Worm (Caenorhabditis elegans): ENCODE results near the gene asp-9.

Gene asp-9

DNA sequence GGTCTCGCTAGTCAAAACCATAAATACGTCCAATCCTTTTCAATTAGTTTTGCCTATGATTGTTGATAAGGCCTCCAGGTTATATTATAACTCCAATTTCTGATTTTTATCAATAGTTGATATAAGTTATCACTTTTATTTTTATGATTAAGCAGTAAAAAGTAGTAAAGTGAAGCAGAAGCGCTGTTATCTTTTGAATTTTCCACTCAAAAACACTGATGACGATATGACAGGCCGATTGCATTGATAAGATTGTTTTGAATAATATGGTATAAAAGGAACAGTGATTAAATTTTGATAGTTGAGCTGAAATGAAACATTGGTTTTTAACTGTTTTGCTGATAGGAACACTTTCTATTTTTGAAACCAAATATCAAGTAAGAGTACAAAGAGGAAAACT is at the start of gene asp-9:
TSS of gene asp-9 (plus strand) at position 312 of the 400 bp plus-strand sequence.
- TF ChIP-seq cog-1 (tag; optimal IDR thresholded peaks at IDR 0.05) (no peak), ztf-29 (GFP tag; IDR thresholded peaks at IDR 0.05) (no peak), ref-1 (GFP tag; conservative IDR thresholded peaks at IDR 0.05) (no peak), T22C8.4 (GFP tag; IDR thresholded peaks at IDR 0.05) (no peak), tab-1 (GFP tag; IDR thresholded peaks at IDR 0.05) (no peak), flt-1 (GFP tag; IDR thresholded peaks at IDR 0.05) (no peak), med-1 (GFP tag; optimal IDR thresholded peaks at IDR 0.05; ENCODE audit: insufficient read depth) (no peak), ztf-23 (GFP tag; IDR thresholded peaks at IDR 0.05) (no peak), klf-2 (GFP tag; conservative IDR thresholded peaks at IDR 0.05) (no peak)

DNA sequence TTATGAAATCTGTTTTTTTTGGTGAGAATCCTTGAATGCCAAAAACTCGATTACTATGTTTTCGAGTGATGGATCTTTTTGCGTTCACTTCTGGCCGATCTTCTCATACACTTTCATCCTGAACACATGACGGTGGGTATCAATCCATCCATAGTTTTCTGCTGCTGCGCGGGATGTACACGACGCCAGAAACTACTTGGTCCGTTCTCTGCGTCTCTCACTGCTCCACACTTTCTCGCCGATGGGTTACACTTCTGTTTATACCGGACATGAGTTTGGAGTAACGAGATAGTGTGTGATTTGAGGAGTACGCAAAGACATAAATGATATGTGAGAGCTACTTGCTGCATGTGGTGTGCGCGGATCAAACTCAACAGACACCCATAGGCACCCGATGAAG is 45.0 kb upstream of the asp-9 start:
- no peak for TF ChIP-seq flt-1 (GFP tag; IDR thresholded peaks at IDR 0.05)
- TF ChIP-seq klf-2 (GFP tag; conservative IDR thresholded peaks at IDR 0.05), result no peak
- TF ChIP-seq ztf-29 (GFP tag; IDR thresholded peaks at IDR 0.05), result no peak
- no peak for TF ChIP-seq cog-1 (tag; optimal IDR thresholded peaks at IDR 0.05)
- TF ChIP-seq ref-1 (GFP tag; conservative IDR thresholded peaks at IDR 0.05), result no peak
- TF ChIP-seq med-1 (GFP tag; optimal IDR thresholded peaks at IDR 0.05; ENCODE audit: insufficient read depth), result no peak
- TF ChIP-seq tab-1 (GFP tag; IDR thresholded peaks at IDR 0.05), result no peak
- no peak for TF ChIP-seq T22C8.4 (GFP tag; IDR thresholded peaks at IDR 0.05)
- TF ChIP-seq ztf-23 (GFP tag; IDR thresholded peaks at IDR 0.05), result no peak

DNA sequence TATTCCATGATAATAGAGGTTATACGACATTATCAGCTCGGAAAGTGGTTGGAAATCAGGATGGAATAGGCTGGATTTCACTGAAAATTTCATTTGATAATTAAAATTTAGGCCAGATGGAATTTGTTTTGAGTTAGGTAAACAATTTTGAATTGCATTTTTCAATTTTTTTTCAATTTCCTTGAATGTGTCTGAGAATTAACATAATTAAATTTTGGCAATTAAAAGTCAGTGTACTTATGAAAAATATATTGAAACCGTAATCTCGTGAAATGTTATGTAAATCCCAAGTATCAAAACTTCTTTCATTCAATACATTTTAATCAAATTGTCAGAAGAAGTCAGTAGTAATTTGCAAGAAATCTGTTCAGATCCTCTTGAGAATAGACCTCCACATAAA is 39.7 kb upstream of the asp-9 start:
- TF ChIP-seq ztf-23 (GFP tag; IDR thresholded peaks at IDR 0.05) (no peak), klf-2 (GFP tag; conservative IDR thresholded peaks at IDR 0.05) (no peak), T22C8.4 (GFP tag; IDR thresholded peaks at IDR 0.05) (no peak), cog-1 (tag; optimal IDR thresholded peaks at IDR 0.05) (no peak), flt-1 (GFP tag; IDR thresholded peaks at IDR 0.05) (no peak), med-1 (GFP tag; optimal IDR thresholded peaks at IDR 0.05; ENCODE audit: insufficient read depth) (no peak), ref-1 (GFP tag; conservative IDR thresholded peaks at IDR 0.05) (no peak)

DNA sequence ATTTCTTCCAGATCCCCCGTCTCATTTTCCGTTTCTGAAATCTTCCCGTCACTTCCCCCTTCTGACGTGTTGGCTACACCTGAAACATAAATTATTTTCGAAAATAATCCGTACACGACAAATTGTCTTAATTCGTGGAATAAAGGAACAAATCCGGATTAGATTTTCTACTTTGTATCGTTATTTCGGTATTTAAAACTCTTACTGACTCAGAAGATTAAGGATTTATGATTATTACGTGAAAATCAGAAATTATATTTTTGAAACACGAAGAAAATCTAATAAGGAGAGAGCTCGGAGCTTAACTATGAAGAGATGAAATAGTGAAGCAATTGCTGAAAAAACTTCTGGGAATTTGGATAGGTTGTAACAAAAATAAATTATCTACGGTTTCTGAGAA is 36.3 kb upstream of the asp-9 start:
- TF ChIP-seq cog-1 (tag; optimal IDR thresholded peaks at IDR 0.05) (no peak), flt-1 (GFP tag; IDR thresholded peaks at IDR 0.05) (no peak), klf-2 (GFP tag; conservative IDR thresholded peaks at IDR 0.05) (no peak), T22C8.4 (GFP tag; IDR thresholded peaks at IDR 0.05) (no peak), ztf-23 (GFP tag; IDR thresholded peaks at IDR 0.05) (no peak), tab-1 (GFP tag; IDR thresholded peaks at IDR 0.05) (no peak), ztf-29 (GFP tag; IDR thresholded peaks at IDR 0.05) (no peak), ref-1 (GFP tag; conservative IDR thresholded peaks at IDR 0.05) (no peak), med-1 (GFP tag; optimal IDR thresholded peaks at IDR 0.05; ENCODE audit: insufficient read depth) (no peak)

DNA sequence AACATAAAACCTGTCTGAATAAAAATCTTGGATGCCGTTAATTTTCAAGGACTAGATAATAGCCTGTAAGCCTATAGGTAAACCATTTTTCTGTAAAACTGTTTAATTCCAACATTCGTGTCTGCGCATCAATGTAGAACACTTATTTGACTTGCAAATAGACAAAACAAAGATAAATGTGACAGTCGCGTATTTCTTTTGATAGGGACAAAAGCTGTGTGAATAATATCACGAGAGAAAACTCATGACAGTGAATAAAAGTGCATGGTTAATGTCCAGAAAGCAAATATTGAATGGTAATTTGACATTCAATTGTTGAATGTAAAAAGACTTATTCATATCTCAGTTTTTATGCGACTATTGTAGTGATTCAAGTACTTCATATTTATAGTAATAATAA is 34.2 kb upstream of the asp-9 start, which contains the start of gene C11D2.3:
TSS of gene C11D2.3 (plus strand) at position 301 of the 400 bp plus-strand sequence.
- no peak for TF ChIP-seq T22C8.4 (GFP tag; IDR thresholded peaks at IDR 0.05)
- no peak for TF ChIP-seq flt-1 (GFP tag; IDR thresholded peaks at IDR 0.05)
- no peak for TF ChIP-seq ztf-23 (GFP tag; IDR thresholded peaks at IDR 0.05)
- TF ChIP-seq klf-2 (GFP tag; conservative IDR thresholded peaks at IDR 0.05), result no peak

DNA sequence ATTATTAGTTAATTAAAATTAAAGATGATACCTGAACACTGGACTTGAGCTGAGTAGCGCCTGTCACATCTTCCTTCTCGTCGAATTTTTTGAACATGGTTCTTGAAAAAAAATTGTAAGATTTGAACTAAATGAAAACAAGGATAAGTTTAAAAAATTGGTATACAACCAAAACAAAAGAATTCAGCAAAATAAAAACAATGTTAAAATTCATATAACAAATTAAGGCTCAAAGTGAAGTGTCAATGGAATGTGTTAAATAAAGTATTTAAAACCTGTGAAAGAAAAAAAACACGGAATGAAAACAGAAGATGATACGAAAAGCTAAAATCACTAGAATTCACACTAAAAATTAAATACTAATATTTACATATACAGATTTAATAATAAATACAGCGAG is 30.4 kb upstream of the asp-9 start, which contains the start of gene C11D2.7:
TSS of gene C11D2.7 (minus strand) at position 101 of the 400 bp plus-strand sequence.
- TF ChIP-seq ztf-23 (GFP tag; IDR thresholded peaks at IDR 0.05) (no peak), tab-1 (GFP tag; IDR thresholded peaks at IDR 0.05) (no peak), cog-1 (tag; optimal IDR thresholded peaks at IDR 0.05) (no peak), ztf-29 (GFP tag; IDR thresholded peaks at IDR 0.05) (no peak), ref-1 (GFP tag; conservative IDR thresholded peaks at IDR 0.05) (no peak), klf-2 (GFP tag; conservative IDR thresholded peaks at IDR 0.05) (no peak), flt-1 (GFP tag; IDR thresholded peaks at IDR 0.05) (no peak), T22C8.4 (GFP tag; IDR thresholded peaks at IDR 0.05) (no peak)

DNA sequence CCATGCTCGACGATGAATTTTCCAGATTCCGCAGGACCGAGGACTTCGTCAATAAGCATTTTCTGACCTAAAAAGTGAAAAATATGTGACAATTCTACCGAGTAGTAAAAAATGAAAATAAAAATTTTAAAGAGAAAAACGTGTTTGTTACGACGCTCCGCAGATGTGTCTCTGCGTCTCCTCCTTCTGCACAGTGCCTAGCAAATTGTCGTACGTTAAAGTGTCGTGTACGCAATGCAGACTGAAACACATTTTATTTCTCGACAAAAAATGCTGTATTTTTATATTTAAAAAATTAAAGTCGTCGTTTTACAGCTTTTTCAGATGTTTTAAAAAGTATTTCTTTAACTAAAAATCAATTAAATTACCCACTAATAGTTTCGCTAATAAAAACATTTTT is 28.9 kb upstream of the asp-9 start, which contains the start of gene C11D2.4:
TSS of gene C11D2.4 (minus strand) at position 128 of the 400 bp plus-strand sequence.
- TF ChIP-seq flt-1 (GFP tag; IDR thresholded peaks at IDR 0.05) (no peak), T22C8.4 (GFP tag; IDR thresholded peaks at IDR 0.05) (no peak), ztf-23 (GFP tag; IDR thresholded peaks at IDR 0.05) (no peak), ztf-29 (GFP tag; IDR thresholded peaks at IDR 0.05) (no peak), klf-2 (GFP tag; conservative IDR thresholded peaks at IDR 0.05) (no peak), cog-1 (tag; optimal IDR thresholded peaks at IDR 0.05) (no peak), ref-1 (GFP tag; conservative IDR thresholded peaks at IDR 0.05) (no peak), tab-1 (GFP tag; IDR thresholded peaks at IDR 0.05) (no peak), med-1 (GFP tag; optimal IDR thresholded peaks at IDR 0.05; ENCODE audit: insufficient read depth) (no peak)

DNA sequence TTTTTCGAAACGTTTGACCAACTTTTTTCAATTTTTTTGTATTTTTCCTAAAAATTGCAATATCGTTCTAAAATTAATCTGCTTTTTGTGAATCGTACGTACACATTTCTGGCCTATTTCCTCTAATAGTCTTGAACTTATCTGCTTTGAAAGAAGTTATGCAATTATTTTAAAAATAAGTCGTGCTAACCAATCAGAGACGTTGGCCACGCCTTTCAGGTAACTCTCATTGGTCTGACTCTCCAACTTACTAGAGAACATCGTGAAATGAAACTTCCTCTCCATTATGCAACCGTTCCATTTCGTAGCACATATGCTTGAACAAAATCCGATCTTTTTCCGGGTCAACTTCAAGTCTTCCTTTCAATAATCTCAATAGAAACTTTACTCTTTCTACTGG is 26.1 kb upstream of the asp-9 start:
- TF ChIP-seq klf-2 (GFP tag; conservative IDR thresholded peaks at IDR 0.05) (no peak), cog-1 (tag; optimal IDR thresholded peaks at IDR 0.05) (no peak), ztf-23 (GFP tag; IDR thresholded peaks at IDR 0.05) (no peak), flt-1 (GFP tag; IDR thresholded peaks at IDR 0.05) (no peak), tab-1 (GFP tag; IDR thresholded peaks at IDR 0.05) (no peak), ref-1 (GFP tag; conservative IDR thresholded peaks at IDR 0.05) (no peak), med-1 (GFP tag; optimal IDR thresholded peaks at IDR 0.05; ENCODE audit: insufficient read depth) (no peak), T22C8.4 (GFP tag; IDR thresholded peaks at IDR 0.05) (no peak), ztf-29 (GFP tag; IDR thresholded peaks at IDR 0.05) (no peak)

DNA sequence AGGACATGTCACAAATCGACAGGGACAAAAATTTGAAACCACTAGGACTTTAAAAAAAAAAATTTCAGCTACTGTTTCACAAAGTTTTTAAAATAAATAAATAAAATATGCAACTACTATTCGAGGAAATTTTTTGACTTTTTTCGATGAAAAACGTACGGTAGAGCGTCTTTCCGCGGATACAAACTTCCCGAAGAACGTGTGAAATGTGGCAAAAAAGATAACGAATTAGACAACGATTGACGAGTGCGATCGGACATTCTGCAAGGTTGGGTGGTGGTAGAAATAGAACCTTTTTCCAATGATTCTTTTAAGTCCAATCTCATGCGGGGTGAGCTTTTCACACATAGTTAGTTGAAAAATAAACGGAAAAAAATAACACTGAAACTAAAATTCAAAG is 19.9 kb upstream of the asp-9 start:
- TF ChIP-seq med-1 (GFP tag; optimal IDR thresholded peaks at IDR 0.05; ENCODE audit: insufficient read depth) (no peak), T22C8.4 (GFP tag; IDR thresholded peaks at IDR 0.05) (no peak)

DNA sequence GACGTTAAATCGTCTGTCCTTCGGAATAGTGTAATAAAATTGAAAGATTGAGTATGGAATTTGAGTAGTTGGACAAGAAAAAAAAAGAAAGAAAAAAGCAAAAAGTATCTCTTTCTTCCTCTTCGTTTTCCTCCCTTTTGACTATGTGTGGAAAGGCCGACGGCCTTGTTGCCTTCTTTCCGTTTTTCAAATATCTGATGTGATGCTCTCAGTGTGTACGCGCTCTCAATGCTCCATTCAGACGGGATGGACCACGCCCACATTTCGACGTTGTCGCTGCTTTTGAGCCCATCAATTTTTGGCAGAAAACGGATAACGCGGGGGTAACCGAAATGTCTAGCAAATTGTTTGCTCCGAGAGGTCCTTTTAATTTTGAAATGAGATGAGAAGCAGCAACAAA is 12.7 kb upstream of the asp-9 start:
- TF ChIP-seq tab-1 (GFP tag; IDR thresholded peaks at IDR 0.05) (no peak), klf-2 (GFP tag; conservative IDR thresholded peaks at IDR 0.05) (no peak), ref-1 (GFP tag; conservative IDR thresholded peaks at IDR 0.05) (no peak), T22C8.4 (GFP tag; IDR thresholded peaks at IDR 0.05) (no peak), ztf-23 (GFP tag; IDR thresholded peaks at IDR 0.05) (no peak)
